Worm (Caenorhabditis elegans) whole organism, early embryonic: Measurements from ENCODE around the gene Y113G7B.11.

Experiments
- B0310.2 ChIP-seq: sonication (generic microtip); optimal IDR thresholded peaks from 2 replicates; lab custom pipeline; 2016; ENCODE audit warnings: mild to moderate bottlenecking, missing genetic modification characterization, missing compliant biosample characterization
- F13C5.2 ChIP-seq: sonication (generic microtip); optimal IDR thresholded peaks from 2 replicates; lab custom pipeline; 2017; ENCODE audit warnings: mild to moderate bottlenecking, missing genetic modification characterization, inconsistent platforms, missing compliant biosample characterization
- aly-1 ChIP-seq: sonication (generic microtip); optimal IDR thresholded peaks from 2 replicates; lab custom pipeline; 2016; ENCODE audit warnings: missing genetic modification characterization, missing compliant biosample characterization
- ceh-13 ChIP-seq: fragments of 200-800 bp; sonication (Bioruptor generic); optimal IDR thresholded peaks from 2 replicates; lab custom pipeline; 2018; ENCODE audit warnings: mild to moderate bottlenecking, missing genetic modification characterization, missing compliant biosample characterization
- ceh-36 ChIP-seq: sonication (generic microtip); optimal IDR thresholded peaks from 2 replicates; lab custom pipeline; 2016; ENCODE audit warnings: missing genetic modification characterization, inconsistent platforms, missing compliant biosample characterization
- flt-1 ChIP-seq: fragments of 200-800 bp; sonication (Bioruptor generic); IDR thresholded peaks from 2 replicates; pipeline ENCODE4 v1.3.6; 2022; ENCODE audit warnings: missing genetic modification characterization, missing compliant biosample characterization
- hmbx-1 ChIP-seq: sonication (generic microtip); optimal IDR thresholded peaks from 2 replicates; lab custom pipeline; 2016; ENCODE audit warnings: mild to moderate bottlenecking, missing genetic modification characterization, missing compliant biosample characterization
- hmg-4 ChIP-seq: fragments of 200-800 bp; sonication (Bioruptor generic); optimal IDR thresholded peaks from 2 replicates; lab custom pipeline; 2018; ENCODE audit warnings: mild to moderate bottlenecking, missing genetic modification characterization, missing compliant biosample characterization
- hnd-1 ChIP-seq: sonication (generic microtip); optimal IDR thresholded peaks from 2 replicates; lab custom pipeline; 2016; ENCODE audit warnings: missing genetic modification characterization, missing compliant biosample characterization
- pes-1 ChIP-seq: fragments of 200-800 bp; sonication (Bioruptor generic); IDR thresholded peaks from 2 replicates; pipeline ENCODE4 v1.3.6; 2022; ENCODE audit warnings: missing genetic modification reagents, missing genetic modification characterization, missing compliant biosample characterization
- scrt-1 ChIP-seq: fragments of 200-800 bp; sonication (Bioruptor generic); IDR thresholded peaks from 2 replicates; pipeline ENCODE4 v1.3.6; 2022; ENCODE audit warnings: missing genetic modification characterization, missing compliant biosample characterization
- sea-1 ChIP-seq: fragments of 200-800 bp; sonication (Bioruptor generic); conservative IDR thresholded peaks from 2 replicates; pipeline ENCODE4 v1.3.6; 2022; ENCODE audit warnings: missing genetic modification characterization, missing compliant biosample characterization
- tbx-11 ChIP-seq: fragments of 200-800 bp; sonication (Bioruptor generic); IDR thresholded peaks from 2 replicates; pipeline ENCODE4 v1.3.6; 2022; ENCODE audit warnings: missing genetic modification characterization, missing compliant biosample characterization
- tra-4 ChIP-seq: sonication (generic microtip); optimal IDR thresholded peaks from 2 replicates; lab custom pipeline; 2017; ENCODE audit warnings: missing genetic modification characterization, missing compliant biosample characterization

Gene Y113G7B.11

DNA sequence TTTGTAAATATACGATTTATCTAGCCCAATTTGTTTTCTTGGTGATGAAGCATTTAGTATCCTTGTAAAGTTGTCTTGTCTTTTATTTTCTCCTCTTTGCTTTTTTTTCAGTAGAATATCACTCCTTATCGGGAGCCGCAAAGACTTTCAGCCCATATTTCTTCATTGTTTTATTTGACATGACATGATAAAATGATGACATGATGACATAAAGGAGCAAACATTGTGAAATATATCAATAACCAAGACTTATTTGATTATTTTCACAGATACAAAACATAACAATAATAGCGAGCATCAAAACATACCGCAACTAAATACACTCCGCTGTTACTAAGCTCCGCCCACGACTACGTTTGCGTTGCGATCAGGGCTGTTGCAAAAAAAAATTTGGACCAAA, 49.3 kb downstream of the Y113G7B.11 start:
- TF ChIP-seq scrt-1 (GFP tag; lab: Robert Waterston, UW): no peak
- TF ChIP-seq sea-1: no peak
- TF ChIP-seq tra-4: no peak
- TF ChIP-seq aly-1 (tag; lab: Kevin White, UChicago): no peak
- TF ChIP-seq B0310.2 (tag; lab: Kevin White, UChicago): no peak
- no peak for TF ChIP-seq ceh-36 (tag; lab: Kevin White, UChicago)
- no peak for TF ChIP-seq F13C5.2
- TF ChIP-seq ceh-13: no peak

DNA sequence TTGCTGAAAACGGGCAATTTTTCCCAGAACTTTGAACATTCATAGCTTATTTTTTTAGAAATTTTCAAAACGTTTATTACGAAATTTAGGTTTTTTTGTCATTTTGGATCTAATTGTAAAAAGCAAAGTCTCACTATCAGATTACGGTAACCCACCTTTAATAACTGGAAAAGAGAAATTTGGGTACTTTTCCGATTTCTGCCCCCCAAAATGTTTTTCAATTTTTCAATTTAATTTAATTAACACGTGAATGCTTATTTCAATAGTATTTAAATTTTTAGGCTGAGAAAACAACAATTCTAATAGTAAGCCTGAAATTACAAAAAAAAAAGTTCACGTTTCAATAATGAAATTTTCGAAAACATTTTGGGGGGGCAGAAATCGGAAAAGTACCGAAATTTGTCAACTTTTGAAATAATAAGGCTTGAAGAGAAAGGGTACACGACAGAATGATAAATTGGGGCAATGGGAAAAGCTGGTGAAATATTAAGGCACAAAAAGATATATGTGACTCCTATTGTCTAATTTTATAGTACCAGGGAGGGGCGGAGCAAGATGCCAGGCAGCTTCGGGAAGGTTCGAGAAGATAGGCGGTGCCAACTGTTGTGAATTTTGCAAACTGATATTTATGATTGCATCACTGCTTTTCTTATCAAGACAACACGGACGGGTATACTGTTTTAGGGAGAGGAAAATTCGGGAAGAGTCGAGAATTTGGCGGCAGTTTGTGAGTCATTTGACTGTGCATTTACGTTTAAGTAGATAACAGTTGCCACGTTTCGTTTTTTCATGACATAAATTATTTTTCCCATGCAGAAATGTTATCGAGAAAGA, 50.8 kb downstream of the Y113G7B.11 start, which contains the start of gene F19B2.5:
Gene F19B2.5, minus strand, starts transcription at position 107 of the 834 bp plus-strand sequence.
- no peak for TF ChIP-seq hmbx-1 (tag; lab: Kevin White, UChicago)
- no peak for TF ChIP-seq flt-1 (GFP tag; lab: Robert Waterston, UW)
- TF ChIP-seq F13C5.2: no peak
- no peak for TF ChIP-seq aly-1 (tag; lab: Kevin White, UChicago)
- TF ChIP-seq scrt-1 (GFP tag; lab: Robert Waterston, UW): no peak
- no peak for TF ChIP-seq tbx-11
- TF ChIP-seq tra-4: no peak
- no peak for TF ChIP-seq ceh-36 (tag; lab: Kevin White, UChicago)
- no peak for TF ChIP-seq hmg-4 (GFP tag; lab: Kevin White, UChicago)
- TF ChIP-seq pes-1 (GFP tag; lab: Robert Waterston, UW): no peak
- no peak for TF ChIP-seq hnd-1
